Fruit fly (Drosophila melanogaster): ENCODE results near the gene CG2061.

CG2061 gene

dm6 chrX:11137566-11138186, 45.4 kb downstream of the CG2061 start, which contains the start of gene CDK2AP1 (continued):
- TF ChIP-seq kay (GFP tag; optimal IDR thresholded peaks at IDR 0.05) (no peak), PHDP (tag; optimal IDR thresholded peaks at IDR 0.05) (peak; percentile 6), CG16813 (GFP tag; IDR thresholded peaks at IDR 0.05; ENCODE audit: partially characterized antibody) (peak; percentile 77), Mes4 (GFP tag; optimal IDR thresholded peaks at IDR 0.05) (no peak), prd (optimal IDR thresholded peaks at IDR 0.05) (no peak), prd (GFP tag; IDR thresholded peaks at IDR 0.05) (peak; percentile 9; the same call in 1 of the 3 replicates), corto (GFP tag; optimal IDR thresholded peaks at IDR 0.05) (no peak), Med (GFP tag) (peak; percentile 79), Rfx (GFP tag; IDR thresholded peaks at IDR 0.05) (peak; percentile 72), pita (GFP tag; optimal IDR thresholded peaks at IDR 0.05) (no peak), HLH4C (GFP tag; IDR thresholded peaks at IDR 0.05; ENCODE audit: partially characterized antibody) (peak; percentile 87), eyg (GFP tag; optimal IDR thresholded peaks at IDR 0.05) (no peak), CG8089 (GFP tag; optimal IDR thresholded peaks at IDR 0.05) (no peak), Usf (GFP tag; optimal IDR thresholded peaks at IDR 0.05) (no peak), Atf-2 (GFP tag; optimal IDR thresholded peaks at IDR 0.05) (peak; percentile 18), Fer3 (tag; optimal IDR thresholded peaks at IDR 0.05) (no peak), Xbp1 (GFP tag; optimal IDR thresholded peaks at IDR 0.05) (peak; percentile 32), Ssrp (tag; optimal IDR thresholded peaks at IDR 0.05) (no peak), D19A (tag; optimal IDR thresholded peaks at IDR 0.05) (no peak), mirr (GFP tag; optimal IDR thresholded peaks at IDR 0.05) (no peak), CG4820 (GFP tag; optimal IDR thresholded peaks at IDR 0.05) (no peak), CG3726 (GFP tag; IDR thresholded peaks at IDR 0.05) (no peak), CG6765 (GFP tag; optimal IDR thresholded peaks at IDR 0.05) (no peak), fd102C (GFP tag; optimal IDR thresholded peaks at IDR 0.05) (no peak), fu2 (GFP tag; optimal IDR thresholded peaks at IDR 0.05) (peak; percentile 26), ems (GFP tag; optimal IDR thresholded peaks at IDR 0.05) (no peak), CG13424 (tag; optimal IDR thresholded peaks at IDR 0.05) (no peak), CG42726 (GFP tag; IDR thresholded peaks at IDR 0.05; ENCODE audit: partially characterized antibody) (no peak; the same call in 1 of the 2 replicates), CG43689 (GFP tag; IDR thresholded peaks at IDR 0.05) (no peak), CG2712 (tag; optimal IDR thresholded peaks at IDR 0.05) (peak; percentile 39), CG15011 (GFP tag; optimal IDR thresholded peaks at IDR 0.05) (no peak), lov (optimal IDR thresholded peaks at IDR 0.05) (no peak), lov (GFP tag; IDR thresholded peaks at IDR 0.05) (no peak), Sry-β (GFP tag; optimal IDR thresholded peaks at IDR 0.05) (no peak), CG12299 (tag; optimal IDR thresholded peaks at IDR 0.05) (no peak), sug (tag; optimal IDR thresholded peaks at IDR 0.05) (peak; percentile 66), Tbp (GFP tag; optimal IDR thresholded peaks at IDR 0.05) (no peak), Side (GFP tag; optimal IDR thresholded peaks at IDR 0.05) (peak; percentile 13), CG3065 (GFP tag; optimal IDR thresholded peaks at IDR 0.05) (no peak), CG13123 (GFP tag; optimal IDR thresholded peaks at IDR 0.05) (no peak), ERR (GFP tag; optimal IDR thresholded peaks at IDR 0.05) (no peak), Dll (GFP tag; IDR thresholded peaks at IDR 0.05; ENCODE audit: partially characterized antibody) (peak; percentile 69; the same call in 3 of the 4 replicates), stwl (tag; optimal IDR thresholded peaks at IDR 0.05) (peak; percentile 46), Bdp1 (GFP tag; optimal IDR thresholded peaks at IDR 0.05) (no peak), CG11093 (GFP tag; IDR thresholded peaks at IDR 0.05) (no peak), vnd (GFP tag; IDR thresholded peaks at IDR 0.05; ENCODE audit: partially characterized antibody) (peak; percentile 70), cato (GFP tag; optimal IDR thresholded peaks at IDR 0.05; ENCODE audit: borderline replicate concordance) (no peak), rib (GFP tag; IDR thresholded peaks at IDR 0.05) (no peak), CG1603 (tag; optimal IDR thresholded peaks at IDR 0.05) (peak; percentile 77), run (tag; optimal IDR thresholded peaks at IDR 0.05) (no peak), ind (GFP tag; optimal IDR thresholded peaks at IDR 0.05) (peak; percentile 18)

All from whole organism, embryonic.